Worm (Caenorhabditis elegans) whole organism, L1 larva: ENCODE measurements around the gene F01F1.3.

Experiments used
- lin-15B ChIP-seq: fragments of 150-350 bp; sonication (generic microtip); optimal IDR thresholded peaks from 3 replicates; lab custom pipeline; 2014; ENCODE audit warnings: missing biosample characterization, missing genetic modification characterization
- lsy-2 ChIP-seq, 2 experiments: fragments of 150-350 bp; optimal IDR thresholded peaks; 2 replicates each; lab custom pipeline; 2014; ENCODE audit warnings: missing biosample characterization in 2 of 2, missing genetic modification characterization in 2 of 2
- pqm-1 ChIP-seq: sonication (generic microtip); optimal IDR thresholded peaks from 3 replicates; lab custom pipeline; 2017; ENCODE audit warnings: missing biosample characterization, missing genetic modification characterization
- snpc-4 ChIP-seq: fragments of 150-350 bp; optimal IDR thresholded peaks from 2 replicates; lab custom pipeline; 2014; ENCODE audit warnings: missing biosample characterization, missing genetic modification characterization
- unc-30 ChIP-seq: sonication (generic microtip); optimal IDR thresholded peaks from 2 replicates; lab custom pipeline; 2017; ENCODE audit warnings: missing biosample characterization, missing genetic modification characterization
- unc-62 ChIP-seq: fragments of 150-350 bp; optimal IDR thresholded peaks from 2 replicates; lab custom pipeline; 2014; ENCODE audit warnings: missing biosample characterization, missing genetic modification reagents, missing genetic modification characterization
- ztf-11 ChIP-seq, 2 experiments: sonication (generic microtip); optimal IDR thresholded peaks; 2 replicates each; lab custom pipeline; 2016 to 2017; ENCODE audit warnings: missing genetic modification characterization in 2 of 2, missing biosample characterization in 1 of 2, missing compliant biosample characterization in 1 of 2
- ztf-4 ChIP-seq: fragments of 150-350 bp; optimal IDR thresholded peaks from 2 replicates; lab custom pipeline; 2014; ENCODE audit warnings: missing biosample characterization, missing genetic modification characterization

- no peak for TF ChIP-seq unc-62
- no peak for TF ChIP-seq ztf-11 (tag; optimal IDR thresholded peaks at IDR 0.05; lab: Kevin White, UChicago)
- peak; percentile 45 to 87 for TF ChIP-seq lsy-2 (tag; optimal IDR thresholded peaks at IDR 0.05; lab: Kevin White, UChicago)
- no peak for TF ChIP-seq pqm-1 (tag; lab: Kevin White, UChicago)
- TF ChIP-seq snpc-4 (tag; lab: Kevin White, UChicago), result no peak
- TF ChIP-seq ztf-4 (tag; lab: Kevin White, UChicago), result no peak
- TF ChIP-seq unc-30 (tag; lab: Kevin White, UChicago), result no peak
- TF ChIP-seq lin-15B (tag; lab: Kevin White, UChicago), result no peak
These were observed 26.3 kb upstream of the F01F1.3 start for ce11 chrIII:5845483-5845882.
